Worm (Caenorhabditis elegans) whole organism, L4 larva: Measurements from ENCODE around the gene ncs-3.

Source experiments
- F37D6.2 ChIP-seq: sonication (generic microtip); optimal IDR thresholded peaks from 2 replicates; lab custom pipeline; 2016; ENCODE audit warnings: mild to moderate bottlenecking, missing genetic modification characterization, missing compliant biosample characterization
- F44E2.7 ChIP-seq: fragments of 200-800 bp; sonication (Bioruptor generic); IDR thresholded peaks from 2 replicates; pipeline ENCODE4 v2.1.2; 2022; ENCODE audit warnings: missing genetic modification characterization, missing compliant biosample characterization
- R02D3.7 ChIP-seq: fragments of 150-350 bp; sonication (generic microtip); optimal IDR thresholded peaks from 3 replicates; lab custom pipeline; 2014; ENCODE audit warnings: missing biosample characterization, missing genetic modification characterization
- T20F7.1 ChIP-seq: fragments of 200-800 bp; sonication (Bioruptor generic); optimal IDR thresholded peaks from 2 replicates; lab custom pipeline; 2018; ENCODE audit warnings: mild to moderate bottlenecking, missing genetic modification characterization, missing compliant biosample characterization
- T26A8.4 ChIP-seq: fragments of 200-800 bp; sonication (Bioruptor generic); IDR thresholded peaks from 2 replicates; pipeline ENCODE4 v1.3.6; 2022; ENCODE audit warnings: missing genetic modification characterization, missing compliant biosample characterization
- ZK546.5 ChIP-seq, 2 experiments: sonication (generic microtip); optimal IDR thresholded peaks; 2 replicates each; lab custom pipeline; 2017; ENCODE audit warnings: missing biosample characterization in 2 of 2, missing genetic modification characterization in 2 of 2
- aha-1 ChIP-seq: fragments of 150-350 bp; peaks from one replicate; lab custom pipeline; 2014; ENCODE audit warnings: missing biosample characterization, missing genetic modification characterization
- ama-1 ChIP-seq: fragments of 150-350 bp; optimal IDR thresholded peaks from 2 replicates; lab custom pipeline; 2014; ENCODE audit warnings: inconsistent platforms, mixed read lengths
- arid-1 ChIP-seq: fragments of 200-800 bp; sonication (Bioruptor generic); conservative IDR thresholded peaks from 2 replicates; pipeline ENCODE4 v1.3.6; 2022; ENCODE audit warnings: missing genetic modification reagents, missing genetic modification characterization, missing compliant biosample characterization
- ceh-20 ChIP-seq: fragments of 200-800 bp; sonication (Bioruptor generic); IDR thresholded peaks from 2 replicates; pipeline ENCODE4 v1.3.6; 2022; ENCODE audit warnings: missing genetic modification reagents, missing genetic modification characterization, missing compliant biosample characterization
- ceh-28 ChIP-seq: fragments of 150-350 bp; optimal IDR thresholded peaks from 2 replicates; lab custom pipeline; 2014; ENCODE audit warnings: missing biosample characterization, missing genetic modification reagents, missing genetic modification characterization
- ceh-44 ChIP-seq: fragments of 200-800 bp; sonication (Bioruptor generic); IDR thresholded peaks from 2 replicates; pipeline ENCODE4 v1.3.6; 2022; ENCODE audit warnings: missing genetic modification reagents, missing genetic modification characterization, missing compliant biosample characterization
- ces-1 ChIP-seq: fragments of 150-350 bp; sonication (generic microtip); optimal IDR thresholded peaks from 4 replicates; lab custom pipeline; 2014; ENCODE audit warnings: missing biosample characterization, missing genetic modification reagents, missing genetic modification characterization
- cey-2 ChIP-seq: sonication (generic microtip); optimal IDR thresholded peaks from 3 replicates; lab custom pipeline; 2017; ENCODE audit warnings: missing genetic modification characterization, mild to moderate bottlenecking, missing compliant biosample characterization, antibody characterized with exemption, borderline replicate concordance; ENCODE audit not compliant: insufficient read depth
- ctbp-1 ChIP-seq: fragments of 200-800 bp; sonication (Bioruptor generic); IDR thresholded peaks from 2 replicates; pipeline ENCODE4 v1.3.6; 2022; ENCODE audit warnings: missing genetic modification reagents, missing genetic modification characterization, missing compliant biosample characterization
- daf-12 ChIP-seq: fragments of 150-350 bp; optimal IDR thresholded peaks from 2 replicates; lab custom pipeline; 2014; ENCODE audit warnings: missing biosample characterization, missing genetic modification reagents, missing genetic modification characterization
- daf-19 ChIP-seq: fragments of 200-800 bp; sonication (Bioruptor generic); conservative IDR thresholded peaks from 2 replicates; pipeline ENCODE4 v1.3.6; 2022; ENCODE audit warnings: missing genetic modification characterization, missing compliant biosample characterization
- dmd-6 ChIP-seq: fragments of 200-800 bp; sonication (Bioruptor generic); IDR thresholded peaks from 2 replicates; pipeline ENCODE4 v1.3.6; 2022; ENCODE audit warnings: missing genetic modification reagents, missing genetic modification characterization, missing compliant biosample characterization
- dmd-9 ChIP-seq: fragments of 200-800 bp; sonication (Bioruptor generic); IDR thresholded peaks from 2 replicates; pipeline ENCODE4 v1.3.6; 2022; ENCODE audit warnings: missing genetic modification reagents, missing genetic modification characterization, missing compliant biosample characterization
- egl-43 ChIP-seq: fragments of 200-800 bp; sonication (Bioruptor generic); IDR thresholded peaks from 2 replicates; pipeline ENCODE4 v1.3.6; 2022; ENCODE audit warnings: missing genetic modification reagents, missing genetic modification characterization, missing compliant biosample characterization
- fkh-10 ChIP-seq: fragments of 150-350 bp; optimal IDR thresholded peaks from 2 replicates; lab custom pipeline; 2014; ENCODE audit warnings: missing biosample characterization, missing genetic modification reagents, missing genetic modification characterization
- gei-8 ChIP-seq: fragments of 200-800 bp; sonication (Bioruptor generic); optimal IDR thresholded peaks from 2 replicates; lab custom pipeline; 2018; ENCODE audit warnings: mild to moderate bottlenecking, missing genetic modification characterization, missing compliant biosample characterization
- hlh-11 ChIP-seq: fragments of 200-800 bp; sonication (Bioruptor generic); optimal IDR thresholded peaks from 2 replicates; lab custom pipeline; 2018; ENCODE audit warnings: mild to moderate bottlenecking, missing genetic modification characterization, missing compliant biosample characterization
- hlh-30 ChIP-seq: sonication (generic microtip); optimal IDR thresholded peaks from 2 replicates; lab custom pipeline; 2017; ENCODE audit warnings: antibody characterized with exemption, mild to moderate bottlenecking, missing genetic modification characterization, missing compliant biosample characterization; ENCODE audit not compliant: insufficient read depth
- hmg-1.1 ChIP-seq: fragments of 200-800 bp; sonication (Bioruptor generic); IDR thresholded peaks from 2 replicates; pipeline ENCODE4 v1.3.6; 2022; ENCODE audit warnings: missing genetic modification reagents, missing genetic modification characterization, missing compliant biosample characterization
- lin-13 ChIP-seq: fragments of 150-350 bp; optimal IDR thresholded peaks from 2 replicates; lab custom pipeline; 2014; ENCODE audit warnings: missing biosample characterization, missing genetic modification reagents, missing genetic modification characterization
- lin-15B ChIP-seq: fragments of 150-350 bp; sonication (generic microtip); optimal IDR thresholded peaks from 3 replicates; lab custom pipeline; 2014; ENCODE audit warnings: missing biosample characterization, missing genetic modification characterization
- lin-29 ChIP-seq: fragments of 200-800 bp; sonication (Bioruptor generic); IDR thresholded peaks from 2 replicates; pipeline ENCODE4 v1.3.6; 2022; ENCODE audit warnings: missing genetic modification reagents, missing genetic modification characterization, missing compliant biosample characterization
- lin-39 ChIP-seq: fragments of 150-350 bp; optimal IDR thresholded peaks from 2 replicates; lab custom pipeline; 2014; ENCODE audit warnings: missing biosample characterization, missing genetic modification reagents, missing genetic modification characterization
- mdl-1 ChIP-seq, 2 experiments: fragments of 150-350 bp in 1 of 2; sonication (generic microtip) in 1 of 2; optimal IDR thresholded peaks; 2 replicates each; lab custom pipeline; 2014 to 2017; ENCODE audit warnings: missing biosample characterization in 2 of 2, missing genetic modification characterization in 2 of 2
- mep-1 ChIP-seq: fragments of 150-350 bp; sonication (generic microtip); optimal IDR thresholded peaks from 3 replicates; lab custom pipeline; 2014; ENCODE audit warnings: missing biosample characterization, missing genetic modification characterization
- mes-2 ChIP-seq: sonication (generic microtip); optimal IDR thresholded peaks from 2 replicates; lab custom pipeline; 2016; ENCODE audit warnings: missing genotype, mild to moderate bottlenecking, missing genetic modification characterization, missing compliant biosample characterization; ENCODE audit not compliant: poor library complexity, severe bottlenecking
- mxl-3 ChIP-seq: fragments of 200-800 bp; sonication (Bioruptor generic); optimal IDR thresholded peaks from 2 replicates; lab custom pipeline; 2018; ENCODE audit warnings: mild to moderate bottlenecking, missing genetic modification characterization, missing compliant biosample characterization
- nhr-11 ChIP-seq: fragments of 150-350 bp; optimal IDR thresholded peaks from 2 replicates; lab custom pipeline; 2014; ENCODE audit warnings: missing biosample characterization, missing genetic modification characterization
- nhr-28 ChIP-seq: fragments of 150-350 bp; optimal IDR thresholded peaks from 2 replicates; lab custom pipeline; 2014; ENCODE audit warnings: missing biosample characterization, missing genetic modification characterization
- nhr-41 ChIP-seq: fragments of 200-800 bp; sonication (Bioruptor generic); IDR thresholded peaks from 2 replicates; pipeline ENCODE4 v1.3.6; 2022; ENCODE audit warnings: missing genetic modification reagents, missing genetic modification characterization, missing compliant biosample characterization
- pqm-1 ChIP-seq: sonication (generic microtip); optimal IDR thresholded peaks from 2 replicates; lab custom pipeline; 2017; ENCODE audit warnings: missing biosample characterization, missing genetic modification characterization
- rbr-2 ChIP-seq: sonication (generic microtip); optimal IDR thresholded peaks from 2 replicates; lab custom pipeline; 2016; ENCODE audit warnings: missing genotype, missing genetic modification characterization, missing compliant biosample characterization
- set-16 ChIP-seq: fragments of 200-800 bp; sonication (Bioruptor generic); IDR thresholded peaks from 2 replicates; pipeline ENCODE4 v1.3.6; 2022; ENCODE audit warnings: missing genetic modification reagents, missing genetic modification characterization, missing compliant biosample characterization
- tra-1 ChIP-seq: fragments of 200-800 bp; sonication (Bioruptor generic); IDR thresholded peaks from 2 replicates; pipeline ENCODE4 v1.3.6; 2022; ENCODE audit warnings: missing genetic modification reagents, missing genetic modification characterization, missing compliant biosample characterization
- unc-130 ChIP-seq: sonication (generic microtip); optimal IDR thresholded peaks from 2 replicates; lab custom pipeline; 2016; ENCODE audit warnings: missing genetic modification reagents, missing genetic modification characterization, missing compliant biosample characterization
- unc-62 ChIP-seq, 3 experiments: fragments of 150-350 bp in 1 of 3; sonication (generic microtip); optimal IDR thresholded peaks in 2 of 3; peaks in 1 of 3; 1 replicate in 1 of 3; 2 replicates in 2 of 3; lab custom pipeline; 2014 to 2017; ENCODE audit warnings: missing biosample characterization in 3 of 3, missing genetic modification characterization in 3 of 3, missing genetic modification reagents in 3 of 3, missing genotype in 1 of 3
- zag-1 ChIP-seq: fragments of 150-350 bp; optimal IDR thresholded peaks from 2 replicates; lab custom pipeline; 2014; ENCODE audit warnings: missing biosample characterization, missing genetic modification characterization
- zfp-2 ChIP-seq: sonication (generic microtip); optimal IDR thresholded peaks from 2 replicates; lab custom pipeline; 2016; ENCODE audit warnings: mild to moderate bottlenecking, missing genetic modification characterization, missing compliant biosample characterization
- ztf-7 ChIP-seq: fragments of 150-350 bp; optimal IDR thresholded peaks from 2 replicates; lab custom pipeline; 2014; ENCODE audit warnings: missing biosample characterization, missing genetic modification characterization

ncs-3 gene

ce11 chrX:1018586-1018985, 35.3 kb upstream of the ncs-3 start (continued):
- TF ChIP-seq daf-19 (GFP tag; lab: Robert Waterston, UW): no peak
- peak; percentile 61 for TF ChIP-seq ces-1 (GFP tag; lab: Kevin White, UChicago)
- TF ChIP-seq ctbp-1: peak; percentile 67; the same call in 1 of the 2 replicates
- TF ChIP-seq ZK546.5 (tag; optimal IDR thresholded peaks at IDR 0.05; lab: Kevin White, UChicago): no peak
- no peak for TF ChIP-seq lin-13 (GFP tag; lab: Kevin White, UChicago)
- TF ChIP-seq, all 104 proteins: peak for 10

- TF ChIP-seq set-16: peak; percentile 93
- peak; percentile 60; the same call in 1 of the 2 replicates for TF ChIP-seq ctbp-1
- no peak for TF ChIP-seq lin-29 (GFP tag; lab: Robert Waterston, UW)
- TF ChIP-seq F37D6.2 (tag; lab: Kevin White, UChicago): peak; percentile 24
- peak in 1 of 2 experiments; percentile 35 for TF ChIP-seq mdl-1 (tag; optimal IDR thresholded peaks at IDR 0.05; lab: Kevin White, UChicago)
- no peak for TF ChIP-seq ces-1 (GFP tag; lab: Kevin White, UChicago)
- no peak for TF ChIP-seq R02D3.7 (tag; lab: Kevin White, UChicago)
- TF ChIP-seq unc-62 (GFP tag; optimal IDR thresholded peaks at IDR 0.05 in 1 of 2; lab: Kevin White, UChicago): peak in 1 of 2 experiments; percentile 37
- no peak for TF ChIP-seq unc-62 (tag; optimal IDR thresholded peaks at IDR 0.05; lab: Kevin White, UChicago)
- TF ChIP-seq nhr-11 (tag; lab: Kevin White, UChicago): no peak
- no peak for TF ChIP-seq ceh-44 (GFP tag; lab: Robert Waterston, UW)
- peak; percentile 34 for TF ChIP-seq rbr-2
- TF ChIP-seq ceh-28 (tag; lab: Kevin White, UChicago): no peak
- no peak for TF ChIP-seq F44E2.7 (GFP tag; lab: Robert Waterston, UW)
- peak; percentile 93 for TF ChIP-seq aha-1 (tag; lab: Kevin White, UChicago)
- TF ChIP-seq dmd-9 (GFP tag; lab: Robert Waterston, UW): no peak
- no peak for TF ChIP-seq zag-1 (tag; lab: Kevin White, UChicago)
- TF ChIP-seq hlh-30: peak; percentile 22
- TF ChIP-seq ceh-20 (GFP tag; lab: Robert Waterston, UW): 0 out of 2 replicates have a peak, but pooled peaks have one; percentile 22
- TF ChIP-seq hlh-11 (tag; lab: Kevin White, UChicago): peak; percentile 31
- TF ChIP-seq hmg-1.1: peak; percentile 66
- TF ChIP-seq, all 104 proteins: peak for 11
These were observed 32.0 kb upstream of the ncs-3 start for ce11 chrX:1021835-1022311.

- TF ChIP-seq nhr-41 (no peak), arid-1 (GFP tag; lab: Robert Waterston, UW) (no peak), tra-1 (GFP tag; lab: Robert Waterston, UW) (no peak), dmd-6 (GFP tag; lab: Robert Waterston, UW) (no peak), hlh-30 (no peak), F37D6.2 (tag; lab: Kevin White, UChicago) (no peak), lin-15B (tag; lab: Kevin White, UChicago) (no peak), zfp-2 (tag; lab: Kevin White, UChicago) (no peak), gei-8 (GFP tag; lab: Kevin White, UChicago) (no peak), egl-43 (no peak)
These were observed 28.9 kb upstream of the ncs-3 start, which contains the start of gene F55A4.3 for ce11 chrX:1025010-1025409. Gene F55A4.3, minus strand, starts transcription at chrX:1025110.

- no peak for TF ChIP-seq arid-1 (GFP tag; lab: Robert Waterston, UW)
- TF ChIP-seq lin-39 (tag; lab: Kevin White, UChicago): no peak
- peak; percentile 35 for TF ChIP-seq mxl-3 (GFP tag; lab: Kevin White, UChicago)
- TF ChIP-seq ZK546.5 (tag; optimal IDR thresholded peaks at IDR 0.05; lab: Kevin White, UChicago): no peak
- no peak for TF ChIP-seq hmg-1.1
- TF ChIP-seq unc-62 (GFP tag; optimal IDR thresholded peaks at IDR 0.05 in 1 of 2; lab: Kevin White, UChicago): peak in 1 of 2 experiments; percentile 42
- TF ChIP-seq unc-62 (tag; optimal IDR thresholded peaks at IDR 0.05; lab: Kevin White, UChicago): no peak
- no peak for TF ChIP-seq T26A8.4 (GFP tag; lab: Robert Waterston, UW)
- no peak for TF ChIP-seq fkh-10 (GFP tag; lab: Kevin White, UChicago)
- peak; percentile 57 for TF ChIP-seq nhr-28 (tag; lab: Kevin White, UChicago)
- peak; percentile 52 for TF ChIP-seq mep-1
- TF ChIP-seq pqm-1 (tag; lab: Kevin White, UChicago): no peak
- no peak for TF ChIP-seq T20F7.1
- TF ChIP-seq lin-15B (tag; lab: Kevin White, UChicago): no peak
- no peak for TF ChIP-seq ama-1 (lab: Kevin White, UChicago)
- no peak for TF ChIP-seq F44E2.7 (GFP tag; lab: Robert Waterston, UW)
- no peak for TF ChIP-seq unc-130
- TF ChIP-seq cey-2 (tag; lab: Kevin White, UChicago): no peak
- TF ChIP-seq ztf-7 (tag; lab: Kevin White, UChicago): no peak
- TF ChIP-seq daf-12 (tag; lab: Kevin White, UChicago): no peak
- no peak for TF ChIP-seq mes-2 (tag; lab: Kevin White, UChicago)
These were observed 27.2 kb upstream of the ncs-3 start for ce11 chrX:1026722-1027121.
